Fruit fly (Drosophila melanogaster) whole organism, wandering third instar larva: ENCODE measurements around the gene CG10470.

Experiments
- Abd-B ChIP-seq: fragments of >200 bp; optimal IDR thresholded peaks from 2 replicates; lab custom pipeline; 2017; ENCODE audit warnings: missing biosample characterization, missing genetic modification characterization
- CG32264 ChIP-seq: fragments of 200-800 bp; sonication (Bioruptor generic); optimal IDR thresholded peaks from 2 replicates; lab custom pipeline; 2016; ENCODE audit warnings: missing biosample characterization, missing genetic modification characterization
- CG9705 ChIP-seq: fragments of 200-800 bp; sonication (Bioruptor generic); optimal IDR thresholded peaks from 2 replicates; lab custom pipeline; 2018; ENCODE audit warnings: missing biosample characterization, mild to moderate bottlenecking, missing genetic modification characterization
- CrebA ChIP-seq: fragments of 200-800 bp; sonication (Bioruptor generic); optimal IDR thresholded peaks from 2 replicates; lab custom pipeline; 2016; ENCODE audit warnings: missing biosample characterization, mild to moderate bottlenecking, missing genetic modification characterization, borderline replicate concordance
- Dif ChIP-seq: fragments of 200-275, 200-300 bp; sonication (Bioruptor generic); optimal IDR thresholded peaks from 2 replicates; lab custom pipeline; 2018; ENCODE audit warnings: missing biosample characterization, missing genetic modification characterization; ENCODE audit not compliant: partially characterized antibody
- HLH106 ChIP-seq: fragments of 200-800 bp; optimal IDR thresholded peaks from 3 replicates; lab custom pipeline; 2019; ENCODE audit warnings: missing biosample characterization, mild to moderate bottlenecking, missing genetic modification characterization, moderate library complexity
- Hnf4 ChIP-seq: fragments of 200-800 bp; sonication (Bioruptor generic); optimal IDR thresholded peaks from 2 replicates; lab custom pipeline; 2016; ENCODE audit warnings: missing biosample characterization, mild to moderate bottlenecking, missing genetic modification characterization
- Hr78 ChIP-seq: fragments of >200 bp; optimal IDR thresholded peaks from 2 replicates; lab custom pipeline; 2017; ENCODE audit warnings: missing biosample characterization, missing genetic modification characterization
- Hr83 ChIP-seq: fragments of 200-300 bp; sonication (Bioruptor generic); optimal IDR thresholded peaks from 2 replicates; lab custom pipeline; 2016; ENCODE audit warnings: missing biosample characterization, mild to moderate bottlenecking, missing genetic modification characterization, moderate library complexity; ENCODE audit not compliant: poor library complexity, severe bottlenecking
- Jra ChIP-seq: sonication (Bioruptor generic); optimal IDR thresholded peaks from 2 replicates; lab custom pipeline; 2016; ENCODE audit warnings: missing biosample characterization, missing genetic modification characterization
- Mio ChIP-seq: sonication (Bioruptor generic); optimal IDR thresholded peaks from 2 replicates; lab custom pipeline; 2016; ENCODE audit warnings: missing biosample characterization, missing genetic modification characterization
- Myc ChIP-seq: fragments of >200 bp; optimal IDR thresholded peaks from 2 replicates; lab custom pipeline; 2017
- N ChIP-seq: fragments of >200 bp; optimal IDR thresholded peaks from 2 replicates; lab custom pipeline; 2018; ENCODE audit warnings: missing biosample characterization, missing external identifiers, missing genetic modification characterization
- OdsH ChIP-seq: fragments of 200-800 bp; sonication (Bioruptor generic); optimal IDR thresholded peaks from 2 replicates; lab custom pipeline; 2016; ENCODE audit warnings: missing biosample characterization, mild to moderate bottlenecking, missing genetic modification characterization
- Rel ChIP-seq, 2 experiments: fragments of 200-800 bp; sonication (Bioruptor generic) in 1 of 2; optimal IDR thresholded peaks; 2 replicates in 1 of 2; 3 replicates in 1 of 2; lab custom pipeline; 2016 to 2019; ENCODE audit warnings: mild to moderate bottlenecking in 2 of 2, missing biosample characterization in 2 of 2, missing genetic modification characterization in 2 of 2, moderate library complexity in 1 of 2
- br ChIP-seq: fragments of 200-800 bp; sonication (Bioruptor generic); optimal IDR thresholded peaks from 2 replicates; lab custom pipeline; 2016; ENCODE audit warnings: missing biosample characterization, missing genetic modification characterization
- brk ChIP-seq: fragments of 200-800 bp; sonication (Bioruptor generic); optimal IDR thresholded peaks from 2 replicates; lab custom pipeline; 2016; ENCODE audit warnings: missing biosample characterization, mild to moderate bottlenecking, missing genetic modification characterization
- dl ChIP-seq, 2 experiments: fragments of 175-275, 200-275 bp in 1 of 2; fragments of 200-275 bp in 1 of 2; sonication (Bioruptor generic); optimal IDR thresholded peaks; lab custom pipeline; 2018; ENCODE audit warnings: mild to moderate bottlenecking in 2 of 2, missing biosample characterization in 2 of 2, missing genetic modification characterization in 2 of 2, moderate library complexity in 2 of 2; ENCODE audit not compliant: partially characterized antibody in 2 of 2, insufficient read depth in 1 of 2
- dmrt93B ChIP-seq: fragments of 200-800 bp; sonication (Bioruptor generic); optimal IDR thresholded peaks from 2 replicates; lab custom pipeline; 2018; ENCODE audit warnings: missing biosample characterization, mild to moderate bottlenecking, missing genetic modification characterization
- dsf ChIP-seq: sonication (Bioruptor generic); optimal IDR thresholded peaks from 2 replicates; lab custom pipeline; 2016; ENCODE audit warnings: missing biosample characterization, missing genetic modification characterization, borderline replicate concordance
- ey ChIP-seq: fragments of 200-800 bp; sonication (Bioruptor generic); optimal IDR thresholded peaks from 2 replicates; lab custom pipeline; 2016; ENCODE audit warnings: missing biosample characterization, missing genetic modification characterization
- foxo ChIP-seq, 2 experiments: fragments of 200-800 bp; sonication (Bioruptor generic); optimal IDR thresholded peaks; 2 replicates in 1 of 2; 3 replicates in 1 of 2; lab custom pipeline; 2016 to 2017; ENCODE audit warnings: missing biosample characterization in 2 of 2, missing genetic modification characterization in 2 of 2
- fru ChIP-seq: fragments of 200-800 bp; sonication (Bioruptor generic); optimal IDR thresholded peaks from 3 replicates; lab custom pipeline; 2016; ENCODE audit warnings: missing biosample characterization, mild to moderate bottlenecking, missing genetic modification characterization
- h ChIP-seq: fragments of 200-800 bp; sonication (Bioruptor generic); optimal IDR thresholded peaks from 3 replicates; lab custom pipeline; 2016; ENCODE audit warnings: missing biosample characterization, mild to moderate bottlenecking, missing genetic modification characterization
- jim ChIP-seq: fragments of 175-275, 200-325 bp; sonication (Bioruptor generic); optimal IDR thresholded peaks from 2 replicates; lab custom pipeline; 2016; ENCODE audit warnings: missing biosample characterization, mild to moderate bottlenecking, missing genetic modification characterization
- lola ChIP-seq: fragments of >200 bp; optimal IDR thresholded peaks from 2 replicates; lab custom pipeline; 2017; ENCODE audit warnings: missing biosample characterization, missing genetic modification characterization
- pan ChIP-seq: fragments of >200 bp; optimal IDR thresholded peaks from 2 replicates; lab custom pipeline; 2017
- psq ChIP-seq: fragments of 200-800 bp; sonication (Bioruptor generic); optimal IDR thresholded peaks from 3 replicates; lab custom pipeline; 2017; ENCODE audit warnings: missing biosample characterization, mild to moderate bottlenecking, missing genetic modification characterization, moderate library complexity
- rgr ChIP-seq: fragments of 200-800 bp; sonication (Bioruptor generic); optimal IDR thresholded peaks from 3 replicates; lab custom pipeline; 2016; ENCODE audit warnings: missing biosample characterization, mild to moderate bottlenecking, missing genetic modification characterization
- sage ChIP-seq: fragments of 200-800 bp; sonication (Bioruptor generic); optimal IDR thresholded peaks from 2 replicates; lab custom pipeline; 2016; ENCODE audit warnings: missing biosample characterization, mild to moderate bottlenecking, missing genetic modification characterization
- sv ChIP-seq: fragments of 200-800 bp; sonication (Bioruptor generic); optimal IDR thresholded peaks from 3 replicates; lab custom pipeline; 2016; ENCODE audit warnings: missing biosample characterization, missing genetic modification characterization
- tai ChIP-seq: sonication (Bioruptor generic); optimal IDR thresholded peaks from 2 replicates; lab custom pipeline; 2016; ENCODE audit warnings: missing biosample characterization, missing genetic modification characterization
- usp ChIP-seq: fragments of >200 bp; optimal IDR thresholded peaks from 2 replicates; lab custom pipeline; 2017; ENCODE audit warnings: missing biosample characterization, missing genetic modification characterization
- woc ChIP-seq: sonication (Bioruptor generic); optimal IDR thresholded peaks from 2 replicates; lab custom pipeline; 2016; ENCODE audit warnings: missing biosample characterization, mild to moderate bottlenecking, missing genetic modification characterization

The CG10470 gene

DNA sequence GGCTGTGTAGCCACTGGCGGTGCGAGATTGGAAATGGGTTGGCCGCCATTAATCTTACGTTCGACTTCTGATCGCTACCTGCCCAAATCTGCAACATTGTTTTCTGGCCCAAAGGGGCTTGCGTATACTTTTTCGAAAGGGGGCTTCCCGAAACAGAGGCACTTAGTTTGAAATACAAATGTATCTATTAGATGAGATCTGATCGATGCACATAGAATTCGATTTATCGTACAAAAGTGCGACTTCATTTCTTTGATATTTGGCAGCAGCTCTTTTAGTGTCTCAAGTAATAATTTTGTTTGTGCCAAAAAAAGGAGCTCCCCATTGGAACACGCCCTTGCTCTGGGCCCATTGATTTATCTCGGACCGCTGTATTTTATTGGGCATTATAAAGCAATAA, 22.8 kb downstream of the CG10470 start:
- TF ChIP-seq HLH106 (tag; lab: Kevin White, UChicago) (peak; percentile 62), foxo (GFP tag; optimal IDR thresholded peaks at IDR 0.05; lab: Kevin White, UChicago) (peak in 1 of 2 experiments; percentile 39), dmrt93B (GFP tag; lab: Kevin White, UChicago) (peak; percentile 14), br (GFP tag; lab: Kevin White, UChicago) (peak; percentile 29), fru (peak; percentile 31), h (GFP tag; lab: Kevin White, UChicago) (peak; percentile 42), OdsH (peak; percentile 12), woc (GFP tag; lab: Kevin White, UChicago) (peak; percentile 73), dsf (GFP tag; lab: Kevin White, UChicago) (no peak), Myc (lab: Kevin White, UChicago) (no peak), CG9705 (GFP tag; lab: Kevin White, UChicago) (no peak), ey (GFP tag; lab: Kevin White, UChicago) (peak; percentile 29), lola (GFP tag; lab: Kevin White, UChicago) (no peak)

- TF ChIP-seq tai (no peak), Mio (no peak), rgr (GFP tag; lab: Kevin White, UChicago) (no peak), sv (GFP tag; lab: Kevin White, UChicago) (no peak), dmrt93B (GFP tag; lab: Kevin White, UChicago) (no peak)
Observed at dm6 chr2L:19074099-19074828, 25.4 kb downstream of the CG10470 start, which contains the start of gene CG17572. Gene CG17572 (minus strand): TSS chr2L:19074149.

DNA sequence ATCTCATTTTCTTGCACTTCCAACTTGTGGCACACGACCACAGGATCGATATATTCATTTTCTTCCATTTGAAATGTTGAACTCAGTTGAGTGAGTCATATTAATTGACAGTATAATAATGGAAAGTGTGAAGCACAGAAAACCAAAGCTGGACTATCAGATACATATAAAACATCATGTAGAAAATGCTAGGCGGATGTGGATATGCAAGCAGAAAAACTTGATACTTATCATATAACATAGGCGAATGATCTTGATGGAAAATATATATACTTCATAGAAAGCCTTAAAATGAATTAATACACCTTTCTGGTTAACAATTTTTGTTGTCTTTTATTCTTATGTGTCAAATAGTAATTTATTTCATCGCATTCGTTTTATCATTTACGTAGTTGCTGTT, 30.1 kb downstream of the CG10470 start, which contains the start of gene CG10700:
CG10700 (minus strand) TSS at position 101 of the 400 bp plus-strand sequence.
- TF ChIP-seq Abd-B (no peak), rgr (GFP tag; lab: Kevin White, UChicago) (no peak), brk (GFP tag; lab: Kevin White, UChicago) (no peak), dl (GFP tag; optimal IDR thresholded peaks at IDR 0.05; lab: Kevin White, UChicago; ENCODE audit: insufficient read depth in 1 of 2, partially characterized antibody in 2 of 2) (no peak), tai (no peak), HLH106 (tag; lab: Kevin White, UChicago) (no peak), CG32264 (GFP tag; lab: Kevin White, UChicago) (no peak), Hr83 (no peak), Jra (GFP tag; lab: Kevin White, UChicago) (no peak), Dif (GFP tag; lab: Kevin White, UChicago) (no peak), N (GFP tag; lab: Kevin White, UChicago) (no peak), woc (GFP tag; lab: Kevin White, UChicago) (no peak), Hr78 (GFP tag; lab: Kevin White, UChicago) (no peak), sv (GFP tag; lab: Kevin White, UChicago) (no peak), foxo (GFP tag; optimal IDR thresholded peaks at IDR 0.05; lab: Kevin White, UChicago) (no peak), Hnf4 (GFP tag; lab: Kevin White, UChicago) (no peak), Myc (lab: Kevin White, UChicago) (no peak)

dm6 chr2L:19079742-19080141, 30.9 kb downstream of the CG10470 start:
- TF ChIP-seq Mio (no peak), Jra (GFP tag; lab: Kevin White, UChicago) (no peak), h (GFP tag; lab: Kevin White, UChicago) (no peak), Rel (GFP tag; optimal IDR thresholded peaks at IDR 0.05; lab: Kevin White, UChicago) (no peak), Rel (tag; optimal IDR thresholded peaks at IDR 0.05; lab: Kevin White, UChicago) (no peak), Dif (GFP tag; lab: Kevin White, UChicago) (no peak), N (GFP tag; lab: Kevin White, UChicago) (no peak), usp (GFP tag; lab: Kevin White, UChicago) (no peak), sage (GFP tag; lab: Kevin White, UChicago) (no peak), pan (lab: Kevin White, UChicago) (no peak), HLH106 (tag; lab: Kevin White, UChicago) (no peak), jim (GFP tag; lab: Kevin White, UChicago) (no peak), CrebA (GFP tag; lab: Kevin White, UChicago) (no peak), psq (GFP tag; lab: Kevin White, UChicago) (no peak), brk (GFP tag; lab: Kevin White, UChicago) (no peak)
